Fruit fly (Drosophila melanogaster): ENCODE measurements around the gene NimC1.

Gene NimC1

dm6 chr2L:13955775-13956174 is 20.8 kb downstream of the NimC1 start:
- TF ChIP-seq CG17801 (GFP tag; optimal IDR thresholded peaks at IDR 0.05; ENCODE audit: partially characterized antibody): no peak

dm6 chr2L:13949789-13950188 is 26.8 kb downstream of the NimC1 start:
- TF ChIP-seq CG17801 (GFP tag; optimal IDR thresholded peaks at IDR 0.05; ENCODE audit: partially characterized antibody): no peak

dm6 chr2L:13947476-13947875 is 29.1 kb downstream of the NimC1 start, which contains the start of gene Vajk3:
Gene Vajk3 (minus strand): TSS chr2L:13947476.
- TF ChIP-seq CG17801 (GFP tag; optimal IDR thresholded peaks at IDR 0.05; ENCODE audit: partially characterized antibody): no peak

- TF ChIP-seq CG17801 (GFP tag; optimal IDR thresholded peaks at IDR 0.05; ENCODE audit: partially characterized antibody): no peak
Measured at dm6 chr2L:13934542-13935065, 42.0 kb downstream of the NimC1 start, which contains the start of gene Vajk2. Gene Vajk2 (minus strand): TSS chr2L:13934692.

- TF ChIP-seq CG17801 (GFP tag; optimal IDR thresholded peaks at IDR 0.05; ENCODE audit: partially characterized antibody): no peak
Measured at dm6 chr2L:13931318-13931717, 45.3 kb downstream of the NimC1 start, which contains the start of gene CG42711. Gene CG42711 (minus strand): TSS chr2L:13931362.

dm6 chr2L:13928461-13928860 is 48.1 kb downstream of the NimC1 start:
- TF ChIP-seq CG17801 (GFP tag; optimal IDR thresholded peaks at IDR 0.05; ENCODE audit: partially characterized antibody): no peak

dm6 chr2L:13925699-13926098 is 50.9 kb downstream of the NimC1 start:
- no peak for TF ChIP-seq CG17801 (GFP tag; optimal IDR thresholded peaks at IDR 0.05; ENCODE audit: partially characterized antibody)

dm6 chr2L:13923984-13924383 is 52.6 kb downstream of the NimC1 start:
- TF ChIP-seq CG17801 (GFP tag; optimal IDR thresholded peaks at IDR 0.05; ENCODE audit: partially characterized antibody): no peak

- TF ChIP-seq CG17801 (GFP tag; optimal IDR thresholded peaks at IDR 0.05; ENCODE audit: partially characterized antibody): no peak
Measured at dm6 chr2L:13923453-13923852, 53.1 kb downstream of the NimC1 start, which contains the start of gene Vajk1. Gene Vajk1 (minus strand): TSS chr2L:13923553.

All from ovary, adult (tissue).